Worm (Caenorhabditis elegans): ENCODE measurements around the gene R08C7.11.
A peak's percentile ranks its signal among the peaks of the same experiment; 100 is the strongest.

R08C7.11 gene

ce11 chrIV:4473767-4474166 lies 19.0 kb upstream of the R08C7.11 start:
- TF ChIP-seq ceh-28 (tag; optimal IDR thresholded peaks at IDR 0.05) (no peak), fos-1 (tag; optimal IDR thresholded peaks at IDR 0.05) (no peak), nhr-23 (tag; optimal IDR thresholded peaks at IDR 0.05) (peak; percentile 12), unc-62 (GFP tag; optimal IDR thresholded peaks at IDR 0.05) (no peak), nfya-1 (tag; optimal IDR thresholded peaks at IDR 0.05; ENCODE audit: insufficient read depth) (no peak), lsy-12 (tag; optimal IDR thresholded peaks at IDR 0.05) (peak; percentile 19), daf-12 (tag; optimal IDR thresholded peaks at IDR 0.05) (no peak), nhr-25 (tag; optimal IDR thresholded peaks at IDR 0.05) (peak; percentile 14), ama-1 (optimal IDR thresholded peaks at IDR 0.05) (peak; percentile 83), nhr-76 (tag; optimal IDR thresholded peaks at IDR 0.05) (no peak), elt-2 (tag; optimal IDR thresholded peaks at IDR 0.05) (peak; percentile 4), R02D3.7 (tag; optimal IDR thresholded peaks at IDR 0.05) (no peak)

ce11 chrIV:4472418-4473173 lies 17.9 kb upstream of the R08C7.11 start:
- peak; percentile 2 for TF ChIP-seq lin-39 (tag; optimal IDR thresholded peaks at IDR 0.05)
- TF ChIP-seq ZK546.5 (tag; optimal IDR thresholded peaks at IDR 0.05) = no peak
- peak; percentile 54 for TF ChIP-seq ztf-4 (tag; optimal IDR thresholded peaks at IDR 0.05)
- TF ChIP-seq pqm-1 (tag; optimal IDR thresholded peaks at IDR 0.05) = peak; percentile 58
- peak; percentile 53 for TF ChIP-seq elt-2 (tag; optimal IDR thresholded peaks at IDR 0.05)
- TF ChIP-seq pha-4 (tag; optimal IDR thresholded peaks at IDR 0.05) = peak; percentile 37
- peak; percentile 75 for TF ChIP-seq elt-1 (tag; optimal IDR thresholded peaks at IDR 0.05)
- TF ChIP-seq egl-27 (tag; optimal IDR thresholded peaks at IDR 0.05) = no peak
- peak; percentile 7 for TF ChIP-seq nfya-1 (tag; optimal IDR thresholded peaks at IDR 0.05; ENCODE audit: insufficient read depth)
- peak in 1 of 3 experiments; percentile 32 for TF ChIP-seq elt-3 (tag; optimal IDR thresholded peaks at IDR 0.05)
- peak; percentile 85 for TF ChIP-seq nhr-25 (tag; optimal IDR thresholded peaks at IDR 0.05)
- no peak for TF ChIP-seq egl-5 (tag; optimal IDR thresholded peaks at IDR 0.05)
- no peak for TF ChIP-seq fkh-10 (GFP tag; optimal IDR thresholded peaks at IDR 0.05)
- TF ChIP-seq ama-1 (optimal IDR thresholded peaks at IDR 0.05) = peak; percentile 86
- peak; percentile 15 for TF ChIP-seq mml-1 (tag; optimal IDR thresholded peaks at IDR 0.05)
- TF ChIP-seq nhr-23 (tag; optimal IDR thresholded peaks at IDR 0.05) = peak; percentile 90
- peak; percentile 73 for TF ChIP-seq nhr-43 (tag; optimal IDR thresholded peaks at IDR 0.05; ENCODE audit: poor library complexity, severe bottlenecking)

- TF ChIP-seq R02D3.7 (tag; optimal IDR thresholded peaks at IDR 0.05) (no peak), elt-1 (tag; optimal IDR thresholded peaks at IDR 0.05) (no peak), ceh-82 (tag; optimal IDR thresholded peaks at IDR 0.05) (no peak), egl-27 (tag; optimal IDR thresholded peaks at IDR 0.05) (no peak), nhr-67 (tag; optimal IDR thresholded peaks at IDR 0.05) (no peak), elt-2 (tag; optimal IDR thresholded peaks at IDR 0.05) (peak; percentile 63), ztf-4 (tag; optimal IDR thresholded peaks at IDR 0.05) (no peak), ceh-16 (tag; optimal IDR thresholded peaks at IDR 0.05) (no peak), aly-2 (tag; optimal IDR thresholded peaks at IDR 0.05) (no peak), ztf-11 (tag; optimal IDR thresholded peaks at IDR 0.05) (no peak), nhr-23 (tag; optimal IDR thresholded peaks at IDR 0.05) (peak; percentile 12), nhr-77 (tag; optimal IDR thresholded peaks at IDR 0.05) (no peak), eor-1 (tag; optimal IDR thresholded peaks at IDR 0.05) (no peak), ceh-9 (tag; optimal IDR thresholded peaks at IDR 0.05) (no peak), zag-1 (tag; optimal IDR thresholded peaks at IDR 0.05) (no peak), fos-1 (tag; optimal IDR thresholded peaks at IDR 0.05) (no peak), tbx-2 (tag; optimal IDR thresholded peaks at IDR 0.05) (no peak), fkh-2 (tag; optimal IDR thresholded peaks at IDR 0.05) (no peak), ama-1 (optimal IDR thresholded peaks at IDR 0.05) (peak; percentile 87), egl-5 (tag; optimal IDR thresholded peaks at IDR 0.05) (no peak), nhr-237 (tag; optimal IDR thresholded peaks at IDR 0.05) (no peak), ZK546.5 (tag; optimal IDR thresholded peaks at IDR 0.05) (no peak), hmg-11 (tag; optimal IDR thresholded peaks at IDR 0.05) (peak; percentile 3), mdl-1 (tag; optimal IDR thresholded peaks at IDR 0.05) (peak; percentile 76), nhr-28 (tag; optimal IDR thresholded peaks at IDR 0.05) (no peak), nfya-1 (tag; optimal IDR thresholded peaks at IDR 0.05; ENCODE audit: insufficient read depth) (peak; percentile 32), elt-3 (tag; optimal IDR thresholded peaks at IDR 0.05) (no peak), nhr-76 (tag; optimal IDR thresholded peaks at IDR 0.05) (no peak), lin-15B (tag; optimal IDR thresholded peaks at IDR 0.05) (peak; percentile 25), pqm-1 (tag; optimal IDR thresholded peaks at IDR 0.05) (peak; percentile 46), snpc-4 (tag; optimal IDR thresholded peaks at IDR 0.05) (no peak), pha-4 (tag; optimal IDR thresholded peaks at IDR 0.05) (peak; percentile 44), jun-1 (tag; optimal IDR thresholded peaks at IDR 0.05) (no peak), unc-62 (GFP tag; optimal IDR thresholded peaks at IDR 0.05) (no peak), nhr-25 (tag; optimal IDR thresholded peaks at IDR 0.05) (no peak), lsy-12 (tag; optimal IDR thresholded peaks at IDR 0.05) (no peak), fkh-10 (GFP tag; optimal IDR thresholded peaks at IDR 0.05) (no peak), sea-2 (GFP tag; optimal IDR thresholded peaks at IDR 0.05) (no peak), lin-39 (tag; optimal IDR thresholded peaks at IDR 0.05) (no peak)
Observed at ce11 chrIV:4470885-4471772, 16.4 kb upstream of the R08C7.11 start.
